Worm (Caenorhabditis elegans): Measurements from ENCODE around the gene B0564.2.

B0564.2 gene

DNA sequence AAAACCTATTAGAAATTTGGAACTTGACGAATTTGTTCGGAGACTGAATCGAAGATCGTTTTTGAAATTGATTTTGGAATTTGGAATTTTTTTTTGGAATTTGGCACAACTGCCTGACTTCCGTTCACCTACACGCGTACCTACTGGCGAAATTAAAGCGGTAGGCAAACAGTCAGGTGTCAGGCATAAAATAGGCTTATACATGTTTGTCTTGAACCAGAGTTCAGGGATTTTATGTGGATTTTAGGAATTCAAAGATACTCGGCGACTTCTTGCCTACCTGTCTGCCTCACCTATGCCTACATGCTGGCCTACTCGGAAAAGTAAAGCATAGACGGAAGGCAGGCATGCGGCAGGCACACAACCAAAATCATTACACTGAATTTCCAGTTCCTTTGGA lies 29.1 kb upstream of the B0564.2 start:
- no peak for TF ChIP-seq unc-55 (GFP tag; optimal IDR thresholded peaks at IDR 0.05)
- TF ChIP-seq T23F11.4 (GFP tag; optimal IDR thresholded peaks at IDR 0.05) = no peak
- no peak for TF ChIP-seq ztf-16 (tag; optimal IDR thresholded peaks at IDR 0.05)
- no peak for TF ChIP-seq gmeb-2 (tag; optimal IDR thresholded peaks at IDR 0.05)
- TF ChIP-seq hlh-6 (tag; optimal IDR thresholded peaks at IDR 0.05) = no peak
- TF ChIP-seq ceh-19 (GFP tag; optimal IDR thresholded peaks at IDR 0.05) = no peak
- TF ChIP-seq sdc-2 (tag; optimal IDR thresholded peaks at IDR 0.05) = no peak
- no peak for TF ChIP-seq unc-42 (tag; optimal IDR thresholded peaks at IDR 0.05)
- no peak for TF ChIP-seq fax-1 (tag; optimal IDR thresholded peaks at IDR 0.05)
- no peak for TF ChIP-seq ceh-6 (GFP tag; optimal IDR thresholded peaks at IDR 0.05)
- no peak for TF ChIP-seq C08G9.2 (tag; optimal IDR thresholded peaks at IDR 0.05)
- no peak for TF ChIP-seq ref-2 (tag; optimal IDR thresholded peaks at IDR 0.05)
- no peak for TF ChIP-seq pha-4 (tag; optimal IDR thresholded peaks at IDR 0.05)
- TF ChIP-seq pax-1 (tag; optimal IDR thresholded peaks at IDR 0.05) = no peak

DNA sequence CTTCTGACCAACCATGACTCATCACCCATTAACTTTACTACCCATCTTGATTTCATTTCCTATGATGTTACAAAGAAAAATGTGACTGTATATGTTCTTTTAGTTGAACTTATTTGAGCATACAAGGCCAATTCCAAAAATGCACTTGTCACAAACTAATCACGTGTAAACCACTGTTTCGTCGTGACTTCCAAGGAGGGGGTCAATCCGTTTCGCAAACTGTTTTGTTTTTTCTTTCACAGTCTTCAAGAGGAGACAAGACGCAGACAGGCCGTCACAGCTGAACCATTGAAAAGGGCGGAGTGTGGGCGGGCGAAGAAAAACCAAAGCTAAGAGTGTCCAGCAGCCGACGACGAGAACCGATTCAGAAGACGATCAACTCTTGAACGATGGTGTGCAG lies 28.3 kb upstream of the B0564.2 start, which contains the start of gene C39E9.8:
C39E9.8 (plus strand) TSS at position 328 of the 400 bp plus-strand sequence.
- TF ChIP-seq rnt-1 (tag; optimal IDR thresholded peaks at IDR 0.05) (no peak), madf-2 (tag; optimal IDR thresholded peaks at IDR 0.05) (no peak), ceh-45 (GFP tag; IDR thresholded peaks at IDR 0.05) (no peak), ref-2 (tag; optimal IDR thresholded peaks at IDR 0.05) (no peak), T23F11.4 (GFP tag; optimal IDR thresholded peaks at IDR 0.05) (no peak), nhr-11 (tag; optimal IDR thresholded peaks at IDR 0.05) (no peak), dve-1 (tag; optimal IDR thresholded peaks at IDR 0.05) (no peak), pag-3 (tag; optimal IDR thresholded peaks at IDR 0.05; ENCODE audit: borderline replicate concordance) (no peak)

DNA sequence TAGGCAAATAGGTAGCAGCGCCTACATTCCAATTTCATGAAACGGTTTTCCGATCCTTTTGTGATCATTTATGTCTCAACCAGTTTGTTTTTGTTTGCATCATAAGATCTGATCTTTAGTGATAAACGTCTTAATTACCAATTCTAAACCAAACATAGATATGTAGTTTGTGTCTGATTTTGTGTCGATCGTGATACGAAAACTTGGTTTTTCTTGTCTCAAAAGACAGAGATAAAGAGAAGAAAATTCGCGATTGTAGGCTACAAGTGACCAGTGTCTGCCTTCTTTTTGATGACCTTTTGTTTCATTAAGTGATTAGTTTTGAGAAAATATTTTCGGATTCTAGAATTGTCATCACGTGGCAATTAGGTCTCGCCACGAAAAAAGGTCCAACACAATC lies 27.3 kb upstream of the B0564.2 start:
- TF ChIP-seq lin-11 (tag; optimal IDR thresholded peaks at IDR 0.05) (no peak), K02D7.2 (tag; optimal IDR thresholded peaks at IDR 0.05) (no peak), pros-1 (tag; optimal IDR thresholded peaks at IDR 0.05) (no peak), nhr-11 (tag; optimal IDR thresholded peaks at IDR 0.05) (no peak), unc-86 (tag; optimal IDR thresholded peaks at IDR 0.05) (no peak), eyg-1 (tag; optimal IDR thresholded peaks at IDR 0.05) (no peak), dve-1 (tag; optimal IDR thresholded peaks at IDR 0.05) (no peak), unc-55 (GFP tag; optimal IDR thresholded peaks at IDR 0.05) (no peak), ceh-18 (tag; optimal IDR thresholded peaks at IDR 0.05) (no peak), syd-9 (tag; optimal IDR thresholded peaks at IDR 0.05) (no peak), K09A11.1 (tag; optimal IDR thresholded peaks at IDR 0.05; ENCODE audit: insufficient read depth) (no peak), T23F11.4 (GFP tag; optimal IDR thresholded peaks at IDR 0.05) (no peak), C08G9.2 (tag; optimal IDR thresholded peaks at IDR 0.05) (no peak), fkh-6 (tag; optimal IDR thresholded peaks at IDR 0.05) (no peak), dmd-4 (tag; optimal IDR thresholded peaks at IDR 0.05; ENCODE audit: borderline replicate concordance) (no peak), ceh-24 (tag; optimal IDR thresholded peaks at IDR 0.05) (no peak), pha-2 (tag; optimal IDR thresholded peaks at IDR 0.05) (no peak)

DNA sequence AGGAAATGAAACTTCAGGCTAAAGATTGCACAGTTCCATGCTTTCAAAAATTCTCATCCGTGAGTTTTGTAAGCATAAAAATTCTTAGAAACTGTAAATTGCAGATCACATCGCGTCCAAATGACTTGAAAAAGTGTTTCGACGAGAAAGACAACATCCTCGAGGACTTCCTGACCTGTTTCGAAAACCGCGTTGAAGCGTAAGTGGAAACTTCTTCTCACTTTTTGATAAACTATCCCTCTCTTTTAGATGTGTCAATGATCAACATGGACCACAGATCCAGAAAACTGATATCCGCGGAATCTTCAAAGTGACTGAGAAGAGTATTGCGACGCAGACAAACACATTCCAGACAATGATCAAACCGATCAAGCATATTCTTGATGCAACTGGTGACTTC lies 26.6 kb upstream of the B0564.2 start:
- no peak for TF ChIP-seq ceh-18 (tag; optimal IDR thresholded peaks at IDR 0.05)
- TF ChIP-seq pqm-1 (tag; optimal IDR thresholded peaks at IDR 0.05) = no peak
- TF ChIP-seq odd-2 (tag; optimal IDR thresholded peaks at IDR 0.05) = no peak
- no peak for TF ChIP-seq tbx-7 (tag; optimal IDR thresholded peaks at IDR 0.05)
- TF ChIP-seq ceh-22 (tag; optimal IDR thresholded peaks at IDR 0.05) = no peak
- no peak for TF ChIP-seq hlh-15 (tag; optimal IDR thresholded peaks at IDR 0.05)
- no peak for TF ChIP-seq C38D4.7 (GFP tag; optimal IDR thresholded peaks at IDR 0.05)
